Worm (Caenorhabditis elegans) whole organism, L1 larva: ENCODE data around the gene VB0395L.1.

Experiments used
- C04F5.9 ChIP-seq: sonication (generic microtip); optimal IDR thresholded peaks from 2 replicates; lab custom pipeline; 2016; ENCODE audit warnings: missing genetic modification characterization, missing compliant biosample characterization
- C16A3.4 ChIP-seq: fragments of 150-350 bp; optimal IDR thresholded peaks from 2 replicates; lab custom pipeline; 2014; ENCODE audit warnings: missing biosample characterization, missing genetic modification characterization
- C34B4.2 ChIP-seq: sonication (generic microtip); optimal IDR thresholded peaks from 2 replicates; lab custom pipeline; 2017; ENCODE audit warnings: mild to moderate bottlenecking, missing genetic modification characterization, missing compliant biosample characterization
- aha-1 ChIP-seq: fragments of 150-350 bp; optimal IDR thresholded peaks from 2 replicates; lab custom pipeline; 2014; ENCODE audit warnings: missing biosample characterization, missing genetic modification characterization
- aly-2 ChIP-seq: fragments of 150-350 bp; optimal IDR thresholded peaks from 2 replicates; lab custom pipeline; 2014; ENCODE audit warnings: missing biosample characterization, missing genetic modification characterization
- ama-1 ChIP-seq: fragments of 150-350 bp; optimal IDR thresholded peaks from 2 replicates; lab custom pipeline; 2014
- blmp-1 ChIP-seq: fragments of 150-350 bp; optimal IDR thresholded peaks from 2 replicates; lab custom pipeline; 2014; ENCODE audit warnings: missing biosample characterization, missing genetic modification characterization
- ceh-63 ChIP-seq: fragments of 200-800 bp; sonication (Bioruptor generic); optimal IDR thresholded peaks from 2 replicates; lab custom pipeline; 2018; ENCODE audit warnings: mild to moderate bottlenecking, missing genetic modification characterization, missing compliant biosample characterization
- ceh-8 ChIP-seq: fragments of 200-800 bp; sonication (Bioruptor generic); optimal IDR thresholded peaks from 2 replicates; lab custom pipeline; 2018; ENCODE audit warnings: mild to moderate bottlenecking, missing genetic modification characterization, moderate library complexity, missing compliant biosample characterization
- ceh-82 ChIP-seq, 3 experiments: fragments of 150-350 bp in 1 of 3; sonication (generic microtip) in 2 of 3; optimal IDR thresholded peaks; 2 replicates each; lab custom pipeline; 2014 to 2017; ENCODE audit warnings: missing biosample characterization in 3 of 3, missing genetic modification characterization in 3 of 3
- ceh-90 ChIP-seq: sonication (generic microtip); optimal IDR thresholded peaks from 2 replicates; lab custom pipeline; 2016; ENCODE audit warnings: missing genetic modification characterization, missing compliant biosample characterization
- ces-1 ChIP-seq: fragments of 150-350 bp; optimal IDR thresholded peaks from 2 replicates; lab custom pipeline; 2014; ENCODE audit warnings: missing biosample characterization, missing genetic modification reagents, missing genetic modification characterization
- dsc-1 ChIP-seq: sonication (generic microtip); optimal IDR thresholded peaks from 2 replicates; lab custom pipeline; 2016; ENCODE audit warnings: mild to moderate bottlenecking, missing genetic modification characterization, missing compliant biosample characterization
- efl-1 ChIP-seq, 4 experiments: fragments of 150-350 bp; optimal IDR thresholded peaks in 3 of 4; peaks in 1 of 4; 1 replicate in 1 of 4; 2 replicates in 3 of 4; lab custom pipeline; 2014; ENCODE audit warnings: missing biosample characterization in 2 of 4, missing genetic modification characterization in 2 of 4, missing genetic modification reagents in 2 of 4
- egl-13 ChIP-seq: sonication (generic microtip); optimal IDR thresholded peaks from 2 replicates; lab custom pipeline; 2016; ENCODE audit warnings: missing genotype, missing genetic modification reagents, missing genetic modification characterization, missing compliant biosample characterization
- egl-27 ChIP-seq, 2 experiments: fragments of 150-350 bp in 1 of 2; sonication (generic microtip); optimal IDR thresholded peaks; 3 replicates each; lab custom pipeline; 2017 to 2018; ENCODE audit warnings: missing biosample characterization in 2 of 2, missing genetic modification characterization in 2 of 2, missing genetic modification reagents in 2 of 2
- fkh-10 ChIP-seq: sonication (generic microtip); optimal IDR thresholded peaks from 2 replicates; lab custom pipeline; 2017; ENCODE audit warnings: missing biosample characterization, missing genetic modification reagents, missing genetic modification characterization
- fos-1 ChIP-seq: fragments of 150-350 bp; optimal IDR thresholded peaks from 2 replicates; lab custom pipeline; 2014; ENCODE audit warnings: missing biosample characterization, missing genetic modification characterization
- grh-1 ChIP-seq: fragments of 200-800 bp; sonication (Bioruptor generic); IDR thresholded peaks from 2 replicates; pipeline ENCODE4 v1.3.6; 2022; ENCODE audit warnings: missing genetic modification reagents, missing genetic modification characterization, missing compliant biosample characterization
- hlh-17 ChIP-seq: fragments of 200-800 bp; sonication (Bioruptor generic); optimal IDR thresholded peaks from 2 replicates; lab custom pipeline; 2018; ENCODE audit warnings: missing genetic modification characterization, mild to moderate bottlenecking, missing compliant biosample characterization, moderate library complexity, borderline replicate concordance
- hlh-4 ChIP-seq: sonication (generic microtip); optimal IDR thresholded peaks from 2 replicates; lab custom pipeline; 2016; ENCODE audit warnings: mild to moderate bottlenecking, missing genetic modification characterization, missing compliant biosample characterization
- hpl-2 ChIP-seq: fragments of 150-350 bp; optimal IDR thresholded peaks from 2 replicates; lab custom pipeline; 2014; ENCODE audit warnings: missing biosample characterization, missing genetic modification reagents, missing genetic modification characterization
- irx-1 ChIP-seq: sonication (generic microtip); optimal IDR thresholded peaks from 2 replicates; lab custom pipeline; 2016; ENCODE audit warnings: missing genetic modification characterization, missing compliant biosample characterization
- jun-1 ChIP-seq: fragments of 150-350 bp; optimal IDR thresholded peaks from 2 replicates; lab custom pipeline; 2014; ENCODE audit warnings: missing biosample characterization, missing genetic modification reagents, missing genetic modification characterization
- lin-13 ChIP-seq: fragments of 150-350 bp; optimal IDR thresholded peaks from 2 replicates; lab custom pipeline; 2014; ENCODE audit warnings: missing biosample characterization, missing genetic modification reagents, missing genetic modification characterization
- lin-14 ChIP-seq: fragments of 200-800 bp; sonication (Bioruptor generic); optimal IDR thresholded peaks from 2 replicates; lab custom pipeline; 2018; ENCODE audit warnings: mild to moderate bottlenecking, missing genetic modification characterization, moderate library complexity, missing compliant biosample characterization
- lin-15B ChIP-seq: fragments of 150-350 bp; sonication (generic microtip); optimal IDR thresholded peaks from 3 replicates; lab custom pipeline; 2014; ENCODE audit warnings: missing biosample characterization, missing genetic modification characterization
- lin-35 ChIP-seq, 2 experiments: fragments of 150-350 bp; optimal IDR thresholded peaks; 2 replicates each; lab custom pipeline; 2014; ENCODE audit warnings: missing biosample characterization in 2 of 2, missing genetic modification characterization in 2 of 2, missing genetic modification reagents in 2 of 2
- mab-9 ChIP-seq: fragments of 200-800 bp; sonication (Bioruptor generic); IDR thresholded peaks from 2 replicates; pipeline ENCODE4 v1.3.6; 2022; ENCODE audit warnings: missing genetic modification reagents, missing genetic modification characterization, missing compliant biosample characterization
- mdl-1 ChIP-seq, 2 experiments: fragments of 150-350 bp; optimal IDR thresholded peaks; 2 replicates each; lab custom pipeline; 2014 to 2017; ENCODE audit warnings: missing biosample characterization in 2 of 2, missing genetic modification characterization in 2 of 2, inconsistent platforms in 1 of 2
- mep-1 ChIP-seq: fragments of 150-350 bp; optimal IDR thresholded peaks from 2 replicates; lab custom pipeline; 2014; ENCODE audit warnings: missing biosample characterization, missing genetic modification characterization
- nhr-12 ChIP-seq: sonication (generic microtip); optimal IDR thresholded peaks from 2 replicates; lab custom pipeline; 2017; ENCODE audit warnings: missing biosample characterization, missing genetic modification characterization
- nhr-20 ChIP-seq: sonication (generic microtip); optimal IDR thresholded peaks from 2 replicates; lab custom pipeline; 2016; ENCODE audit warnings: mild to moderate bottlenecking, missing genetic modification characterization, missing compliant biosample characterization
- nhr-28 ChIP-seq: fragments of 150-350 bp; optimal IDR thresholded peaks from 2 replicates; lab custom pipeline; 2014; ENCODE audit warnings: missing biosample characterization, missing genetic modification characterization
- nhr-47 ChIP-seq: sonication (generic microtip); optimal IDR thresholded peaks from 2 replicates; lab custom pipeline; 2016; ENCODE audit warnings: mild to moderate bottlenecking, missing genetic modification characterization, moderate library complexity, missing compliant biosample characterization
- nhr-71 ChIP-seq: sonication (generic microtip); optimal IDR thresholded peaks from 2 replicates; lab custom pipeline; 2016; ENCODE audit warnings: mild to moderate bottlenecking, missing genetic modification characterization, moderate library complexity, missing compliant biosample characterization
- nhr-76 ChIP-seq: sonication (generic microtip); optimal IDR thresholded peaks from 2 replicates; lab custom pipeline; 2017; ENCODE audit warnings: missing biosample characterization, missing genetic modification characterization
- nhr-77 ChIP-seq: fragments of 150-350 bp; optimal IDR thresholded peaks from 2 replicates; lab custom pipeline; 2014; ENCODE audit warnings: missing biosample characterization, missing genetic modification characterization
- pax-3 ChIP-seq: fragments of 200-800 bp; sonication (Bioruptor generic); optimal IDR thresholded peaks from 2 replicates; lab custom pipeline; 2018; ENCODE audit warnings: mild to moderate bottlenecking, missing genetic modification characterization, moderate library complexity, missing compliant biosample characterization
- rnt-1 ChIP-seq: sonication (generic microtip); optimal IDR thresholded peaks from 2 replicates; lab custom pipeline; 2016; ENCODE audit warnings: mild to moderate bottlenecking, missing genetic modification characterization, moderate library complexity, missing compliant biosample characterization
- snpc-4 ChIP-seq: fragments of 150-350 bp; optimal IDR thresholded peaks from 2 replicates; lab custom pipeline; 2014; ENCODE audit warnings: missing biosample characterization, missing genetic modification characterization
- snu-23 ChIP-seq: sonication (generic microtip); optimal IDR thresholded peaks from 2 replicates; lab custom pipeline; 2016; ENCODE audit warnings: missing genetic modification characterization, missing compliant biosample characterization
- sox-4 ChIP-seq: sonication (generic microtip); optimal IDR thresholded peaks from 2 replicates; lab custom pipeline; 2016; ENCODE audit warnings: missing genetic modification characterization, missing compliant biosample characterization
- swsn-7 ChIP-seq: sonication (generic microtip); optimal IDR thresholded peaks from 2 replicates; lab custom pipeline; 2016; ENCODE audit warnings: missing genetic modification characterization, missing compliant biosample characterization
- unc-130 ChIP-seq: fragments of 150-350 bp; optimal IDR thresholded peaks from 2 replicates; lab custom pipeline; 2017; ENCODE audit warnings: missing biosample characterization, missing genetic modification characterization, inconsistent platforms
- unc-30 ChIP-seq: sonication (generic microtip); optimal IDR thresholded peaks from 2 replicates; lab custom pipeline; 2017; ENCODE audit warnings: missing biosample characterization, missing genetic modification characterization
- unc-62 ChIP-seq: fragments of 150-350 bp; optimal IDR thresholded peaks from 2 replicates; lab custom pipeline; 2014; ENCODE audit warnings: missing biosample characterization, missing genetic modification reagents, missing genetic modification characterization
- unc-98 ChIP-seq: fragments of 200-800 bp; sonication (Bioruptor generic); IDR thresholded peaks from 2 replicates; pipeline ENCODE4 v1.3.6; 2022; ENCODE audit warnings: missing genetic modification characterization, missing compliant biosample characterization
- vab-15 ChIP-seq: sonication (generic microtip); optimal IDR thresholded peaks from 2 replicates; lab custom pipeline; 2017; ENCODE audit warnings: missing genotype, mild to moderate bottlenecking, missing genetic modification characterization, missing compliant biosample characterization
- ztf-11 ChIP-seq, 2 experiments: sonication (generic microtip); optimal IDR thresholded peaks; 2 replicates each; lab custom pipeline; 2016 to 2017; ENCODE audit warnings: missing genetic modification characterization in 2 of 2, missing biosample characterization in 1 of 2, missing compliant biosample characterization in 1 of 2
- ztf-4 ChIP-seq: fragments of 150-350 bp; optimal IDR thresholded peaks from 2 replicates; lab custom pipeline; 2014; ENCODE audit warnings: missing biosample characterization, missing genetic modification characterization

Gene VB0395L.1

ce11 chrX:16056404-16056803 lies 39.6 kb upstream of the VB0395L.1 start (continued):
- TF ChIP-seq efl-1 (optimal IDR thresholded peaks at IDR 0.05; lab: Kevin White, UChicago) (peak; percentile 80 to 87), efl-1 (GFP tag; optimal IDR thresholded peaks at IDR 0.05 in 1 of 2; lab: Kevin White, UChicago) (peak; percentile 49 to 97), C34B4.2 (no peak), nhr-20 (tag; lab: Kevin White, UChicago) (peak; percentile 96), mep-1 (tag; lab: Kevin White, UChicago) (peak; percentile 98), nhr-71 (peak; percentile 97), ama-1 (lab: Kevin White, UChicago) (no peak), lin-15B (tag; lab: Kevin White, UChicago) (peak; percentile 51), fos-1 (tag; lab: Kevin White, UChicago) (peak; percentile 96), aha-1 (peak; percentile 57), egl-13 (peak; percentile 96), unc-130 (tag; lab: Kevin White, UChicago) (peak; percentile 92), hlh-4 (tag; lab: Kevin White, UChicago) (peak; percentile 70), mab-9 (GFP tag; lab: Robert Waterston, UW) (peak; percentile 97), C04F5.9 (peak; percentile 87), snpc-4 (tag; lab: Kevin White, UChicago) (peak; percentile 94), irx-1 (peak; percentile 98), mdl-1 (tag; optimal IDR thresholded peaks at IDR 0.05; lab: Kevin White, UChicago) (peak; percentile 61 to 89), nhr-76 (tag; lab: Kevin White, UChicago) (peak; percentile 94), unc-98 (GFP tag; lab: Robert Waterston, UW) (peak; percentile 89), ztf-4 (tag; lab: Kevin White, UChicago) (peak; percentile 97), C16A3.4 (tag; lab: Kevin White, UChicago) (peak; percentile 98), lin-14 (GFP tag; lab: Kevin White, UChicago) (peak; percentile 96), vab-15 (tag; lab: Kevin White, UChicago) (no peak), swsn-7 (tag; lab: Kevin White, UChicago) (peak; percentile 97), ceh-90 (tag; lab: Kevin White, UChicago) (no peak), lin-35 (GFP tag; optimal IDR thresholded peaks at IDR 0.05; lab: Kevin White, UChicago) (peak; percentile 63 to 90), blmp-1 (peak; percentile 38), jun-1 (tag; lab: Kevin White, UChicago) (peak; percentile 99), dsc-1 (tag; lab: Kevin White, UChicago) (peak; percentile 100), nhr-47 (tag; lab: Kevin White, UChicago) (peak; percentile 99), nhr-12 (peak; percentile 77), ceh-63 (GFP tag; lab: Kevin White, UChicago) (peak; percentile 94), egl-27 (tag; optimal IDR thresholded peaks at IDR 0.05; lab: Kevin White, UChicago) (peak; percentile 73 to 78), lin-13 (GFP tag; lab: Kevin White, UChicago) (peak; percentile 94), unc-62 (GFP tag; lab: Kevin White, UChicago) (no peak), snu-23 (GFP tag; lab: Kevin White, UChicago) (peak; percentile 99), ceh-82 (tag; optimal IDR thresholded peaks at IDR 0.05; lab: Kevin White, UChicago) (peak; percentile 97 to 99 (median 99)), ceh-8 (GFP tag; lab: Kevin White, UChicago) (peak; percentile 98), nhr-28 (tag; lab: Kevin White, UChicago) (peak; percentile 63), hpl-2 (GFP tag; lab: Kevin White, UChicago) (peak; percentile 97), hlh-17 (no peak), rnt-1 (tag; lab: Kevin White, UChicago) (peak; percentile 98), ces-1 (no peak), aly-2 (peak; percentile 95), grh-1 (peak; percentile 95), ztf-11 (tag; optimal IDR thresholded peaks at IDR 0.05; lab: Kevin White, UChicago) (peak; percentile 18 to 76), unc-30 (tag; lab: Kevin White, UChicago) (peak; percentile 56), fkh-10 (GFP tag; lab: Kevin White, UChicago) (peak; percentile 99), pax-3 (tag; lab: Kevin White, UChicago) (peak; percentile 89), sox-4 (peak; percentile 98), nhr-77 (peak; percentile 98)
- TF ChIP-seq, all 84 proteins: peak for 75
